Fruit fly (Drosophila melanogaster) whole organism, pupa: Measurements from ENCODE around the gene CG33191.
A peak's percentile ranks its signal among the peaks of the same experiment; 100 is the strongest.

ENCODE experiments used
- CG14655 ChIP-seq: fragments of 200-800 bp; sonication (Bioruptor generic); optimal IDR thresholded peaks from 3 replicates; lab custom pipeline; 2017; ENCODE audit warnings: mild to moderate bottlenecking, missing biosample characterization, missing genetic modification reagents, missing genetic modification characterization
- CG15710 ChIP-seq: fragments of 200-800 bp; sonication (Bioruptor generic); optimal IDR thresholded peaks from 2 replicates; lab custom pipeline; 2018; ENCODE audit warnings: missing biosample characterization, mild to moderate bottlenecking, missing genetic modification characterization, moderate library complexity
- CG8159 ChIP-seq: fragments of 200-800 bp; sonication (Bioruptor generic); optimal IDR thresholded peaks from 3 replicates; lab custom pipeline; 2018; ENCODE audit warnings: missing biosample characterization, mild to moderate bottlenecking, missing genetic modification characterization, moderate library complexity
- CG8301 ChIP-seq: fragments of 200-800 bp; sonication (Bioruptor generic); optimal IDR thresholded peaks from 2 replicates; lab custom pipeline; 2018; ENCODE audit warnings: missing biosample characterization, mild to moderate bottlenecking, missing genetic modification characterization
- CG9948 ChIP-seq: fragments of 200-800 bp; sonication (Bioruptor generic); optimal IDR thresholded peaks from 2 replicates; lab custom pipeline; 2018; ENCODE audit warnings: missing biosample characterization, mild to moderate bottlenecking, missing genetic modification characterization, moderate library complexity
- EcR ChIP-seq: fragments of 200-800 bp; sonication (Bioruptor generic); optimal IDR thresholded peaks from 3 replicates; lab custom pipeline; 2019; ENCODE audit warnings: missing biosample characterization, missing genetic modification characterization, mild to moderate bottlenecking, moderate library complexity, missing genetic modification reagents
- Pif1B ChIP-seq: fragments of 200-800 bp; sonication (Bioruptor generic); optimal IDR thresholded peaks from 3 replicates; lab custom pipeline; 2016; ENCODE audit warnings: missing biosample characterization, missing genetic modification characterization
- Snoo ChIP-seq: fragments of 200-800 bp; sonication (Bioruptor generic); optimal IDR thresholded peaks from 3 replicates; lab custom pipeline; 2017; ENCODE audit warnings: missing biosample characterization, mild to moderate bottlenecking, missing genetic modification characterization, inconsistent platforms
- gl ChIP-seq: fragments of 200-800 bp; sonication (Bioruptor generic); optimal IDR thresholded peaks from 2 replicates; lab custom pipeline; 2018; ENCODE audit warnings: missing biosample characterization, mild to moderate bottlenecking, missing genetic modification characterization
- rn ChIP-seq: fragments of 200-800 bp; sonication (Bioruptor generic); IDR thresholded peaks from 2 replicates; pipeline ENCODE4 v1.3.6; 2022; ENCODE audit warnings: missing biosample characterization, missing genetic modification characterization

- peak; percentile 48 for TF ChIP-seq EcR (GFP tag; lab: Kevin White, UChicago)
- TF ChIP-seq CG14655 = no peak
- TF ChIP-seq CG15710 (tag; lab: Kevin White, UChicago) = no peak
- no peak for TF ChIP-seq CG9948 (tag; lab: Kevin White, UChicago)
- no peak for TF ChIP-seq rn (GFP tag; lab: Robert Waterston, UW)
- no peak for TF ChIP-seq Pif1B (GFP tag; lab: Kevin White, UChicago)
- no peak for TF ChIP-seq CG8301
- no peak for TF ChIP-seq gl (tag; lab: Kevin White, UChicago)
- TF ChIP-seq CG8159 (tag; lab: Kevin White, UChicago) = no peak
- TF ChIP-seq Snoo = no peak
Measured at dm6 chr3R:8807831-8808517, 28.3 kb upstream of the CG33191 start.
